Fruit fly (Drosophila melanogaster) whole organism, embryonic: ENCODE data around the gene Bug22.
A peak's percentile ranks its signal among the peaks of the same experiment; 100 is the strongest.

Source experiments
- Asciz ChIP-seq: fragments of 200-800 bp; sonication (Bioruptor generic); optimal IDR thresholded peaks from 2 replicates; lab custom pipeline; 2017; ENCODE audit warnings: missing biosample characterization, mild to moderate bottlenecking, missing genetic modification characterization, missing genetic modification reagents
- Atf3 ChIP-seq: fragments of 200-800 bp; sonication (Bioruptor generic); optimal IDR thresholded peaks from 3 replicates; lab custom pipeline; 2016; ENCODE audit warnings: missing biosample characterization, missing genetic modification characterization
- B-H2 ChIP-seq: fragments of 200-800 bp; sonication (Bioruptor generic); optimal IDR thresholded peaks from 2 replicates; lab custom pipeline; 2018; ENCODE audit warnings: missing biosample characterization, mild to moderate bottlenecking, missing genetic modification characterization
- CG10274 ChIP-seq: fragments of 200-800 bp; sonication (Bioruptor generic); optimal IDR thresholded peaks from 3 replicates; lab custom pipeline; 2017; ENCODE audit warnings: missing biosample characterization, mild to moderate bottlenecking, missing genetic modification characterization
- CG10462 ChIP-seq: fragments of 200-800 bp; sonication (Bioruptor generic); optimal IDR thresholded peaks from 2 replicates; lab custom pipeline; 2016; ENCODE audit warnings: missing biosample characterization, missing genetic modification characterization
- CG10959 ChIP-seq: fragments of 200-800 bp; sonication (Bioruptor generic); IDR thresholded peaks from 2 replicates; pipeline ENCODE4 v1.3.6; 2022; ENCODE audit warnings: missing biosample characterization, missing genetic modification characterization
- CG11456 ChIP-seq: fragments of 200-800 bp; sonication (Bioruptor generic); IDR thresholded peaks from 3 replicates; pipeline ENCODE4 v1.3.6; 2022; ENCODE audit warnings: missing biosample characterization, missing genetic modification characterization
- CG11723 ChIP-seq: fragments of 200-800 bp; sonication (Bioruptor generic); optimal IDR thresholded peaks from 2 replicates; lab custom pipeline; 2017; ENCODE audit warnings: missing biosample characterization, mild to moderate bottlenecking, missing genetic modification characterization
- CG15011 ChIP-seq: fragments of 200-800 bp; sonication (Bioruptor generic); optimal IDR thresholded peaks from 3 replicates; lab custom pipeline; 2018; ENCODE audit warnings: missing biosample characterization, mild to moderate bottlenecking, missing genetic modification characterization
- CG15696 ChIP-seq: fragments of 200-800 bp; sonication (Bioruptor generic); optimal IDR thresholded peaks from 2 replicates; lab custom pipeline; 2019; ENCODE audit warnings: missing biosample characterization, mild to moderate bottlenecking, missing genetic modification characterization, moderate library complexity
- CG17912 ChIP-seq: fragments of 200-800 bp; sonication (Bioruptor generic); optimal IDR thresholded peaks from 2 replicates; lab custom pipeline; 2018; ENCODE audit warnings: missing biosample characterization, mild to moderate bottlenecking, missing genetic modification characterization
- CG31365 ChIP-seq: fragments of 200-800 bp; sonication (Bioruptor generic); optimal IDR thresholded peaks from 2 replicates; lab custom pipeline; 2018; ENCODE audit warnings: missing biosample characterization, mild to moderate bottlenecking, missing genetic modification characterization
- CG4424 ChIP-seq: fragments of 200-800 bp; sonication (Bioruptor generic); optimal IDR thresholded peaks from 3 replicates; lab custom pipeline; 2016; ENCODE audit warnings: missing biosample characterization, missing genetic modification characterization
- CG4730 ChIP-seq: fragments of 200-800 bp; sonication (Bioruptor generic); IDR thresholded peaks from 2 replicates; pipeline ENCODE4 v1.3.6; 2022; ENCODE audit warnings: missing biosample characterization, missing genetic modification characterization
- CG5953 ChIP-seq: fragments of 200-800 bp; sonication (Bioruptor generic); IDR thresholded peaks from 2 replicates; pipeline ENCODE4 v1.3.6; 2022; ENCODE audit warnings: missing biosample characterization, missing genetic modification characterization
- CG6765 ChIP-seq: fragments of 200-800 bp; sonication (Bioruptor generic); optimal IDR thresholded peaks from 3 replicates; lab custom pipeline; 2017; ENCODE audit warnings: missing biosample characterization, mild to moderate bottlenecking, missing genetic modification characterization
- CG6791 ChIP-seq: fragments of 200-800 bp; sonication (Bioruptor generic); IDR thresholded peaks from 3 replicates; pipeline ENCODE4 v1.3.6; 2022; ENCODE audit warnings: missing biosample characterization, missing genetic modification characterization; ENCODE audit not compliant: partially characterized antibody
- CG8388 ChIP-seq: fragments of 200-800 bp; sonication (Bioruptor generic); optimal IDR thresholded peaks from 2 replicates; lab custom pipeline; 2019; ENCODE audit warnings: missing biosample characterization, mild to moderate bottlenecking, missing genetic modification characterization, moderate library complexity
- CG9215 ChIP-seq: fragments of 200-800 bp; sonication (Bioruptor generic); IDR thresholded peaks from 2 replicates; pipeline ENCODE4 v1.3.6; 2022; ENCODE audit warnings: missing biosample characterization, missing genetic modification characterization
- CoRest ChIP-seq: fragments of 200-800 bp; sonication (Bioruptor generic); optimal IDR thresholded peaks from 3 replicates; lab custom pipeline; 2018; ENCODE audit warnings: missing biosample characterization, mild to moderate bottlenecking, missing genetic modification characterization, moderate library complexity
- Fer2 ChIP-seq: fragments of 200-800 bp; sonication (Bioruptor generic); optimal IDR thresholded peaks from 2 replicates; lab custom pipeline; 2018; ENCODE audit warnings: missing biosample characterization, mild to moderate bottlenecking, missing genetic modification characterization, moderate library complexity
- Fer3 ChIP-seq: fragments of 200-800 bp; sonication (Bioruptor generic); optimal IDR thresholded peaks from 2 replicates; lab custom pipeline; 2018; ENCODE audit warnings: missing biosample characterization, mild to moderate bottlenecking, missing genetic modification characterization, moderate library complexity
- HLH3B ChIP-seq: fragments of 200-800 bp; sonication (Bioruptor generic); IDR thresholded peaks from 2 replicates; pipeline ENCODE4 v1.3.6; 2022; ENCODE audit warnings: missing biosample characterization, missing genetic modification characterization
- Jarid2 ChIP-seq: fragments of 200-800 bp; sonication (Bioruptor generic); optimal IDR thresholded peaks from 3 replicates; lab custom pipeline; 2017; ENCODE audit warnings: mild to moderate bottlenecking, missing biosample characterization, missing genetic modification reagents, missing genetic modification characterization
- MBD-R2 ChIP-seq: fragments of 200-800 bp; sonication (Bioruptor generic); IDR thresholded peaks from 2 replicates; pipeline ENCODE4 v1.3.6; 2022; ENCODE audit warnings: missing biosample characterization, missing genetic modification characterization
- Nf-YC ChIP-seq: fragments of 200-800 bp; optimal IDR thresholded peaks from 3 replicates; lab custom pipeline; 2019; ENCODE audit warnings: missing biosample characterization, mild to moderate bottlenecking, missing genetic modification characterization, moderate library complexity
- Sry-β ChIP-seq: fragments of 200-800 bp; sonication (Bioruptor generic); optimal IDR thresholded peaks from 2 replicates; lab custom pipeline; 2018; ENCODE audit warnings: missing biosample characterization, mild to moderate bottlenecking, missing genetic modification characterization, moderate library complexity
- Stat92E ChIP-seq, 3 experiments: fragments of >200 bp in 2 of 3; fragments of 200-800 bp in 1 of 3; sonication (Bioruptor generic) in 1 of 3; optimal IDR thresholded peaks; 2 replicates each; lab custom pipeline; 2017 to 2019; ENCODE audit warnings: missing biosample characterization in 3 of 3, missing genetic modification characterization in 3 of 3, mild to moderate bottlenecking in 1 of 3, moderate library complexity in 1 of 3
- Tbp ChIP-seq: fragments of >200 bp; optimal IDR thresholded peaks from 2 replicates; lab custom pipeline; 2018; ENCODE audit warnings: missing biosample characterization, missing genetic modification characterization
- Xbp1 ChIP-seq: fragments of 200-800 bp; sonication (Bioruptor generic); optimal IDR thresholded peaks from 3 replicates; lab custom pipeline; 2016; ENCODE audit warnings: missing biosample characterization, mild to moderate bottlenecking, missing genetic modification characterization
- abd-A ChIP-seq: fragments of 200-800 bp; sonication (Bioruptor generic); optimal IDR thresholded peaks from 3 replicates; lab custom pipeline; 2019; ENCODE audit warnings: missing biosample characterization, mild to moderate bottlenecking, missing genetic modification characterization, moderate library complexity
- croc ChIP-seq: fragments of 200-800 bp; sonication (Bioruptor generic); conservative IDR thresholded peaks from 3 replicates; pipeline ENCODE4 v1.3.6; 2022; ENCODE audit warnings: missing biosample characterization, missing genetic modification characterization
- dpn ChIP-seq, 2 experiments: fragments of 200-800 bp; sonication (Bioruptor generic); optimal IDR thresholded peaks; 3 replicates each; lab custom pipeline; 2016; ENCODE audit warnings: missing biosample characterization in 2 of 2, missing genetic modification characterization in 2 of 2
- ftz-f1 ChIP-seq: fragments of 200-800 bp; sonication (Bioruptor generic); optimal IDR thresholded peaks from 2 replicates; lab custom pipeline; 2016; ENCODE audit warnings: missing biosample characterization, missing genetic modification characterization
- gce ChIP-seq: fragments of 200-800 bp; sonication (Bioruptor generic); IDR thresholded peaks from 3 replicates; pipeline ENCODE4 v1.3.6; 2022; ENCODE audit warnings: missing biosample characterization, missing genetic modification characterization
- gcm ChIP-seq: fragments of 200-800 bp; sonication (Bioruptor generic); optimal IDR thresholded peaks from 2 replicates; lab custom pipeline; 2019; ENCODE audit warnings: missing biosample characterization, mild to moderate bottlenecking, missing genetic modification characterization, moderate library complexity
- gcm2 ChIP-seq: fragments of 200-800 bp; sonication (Bioruptor generic); optimal IDR thresholded peaks from 2 replicates; lab custom pipeline; 2016; ENCODE audit warnings: missing biosample characterization, missing genetic modification characterization
- gsb-n ChIP-seq: fragments of 200-800 bp; sonication (Bioruptor generic); optimal IDR thresholded peaks from 3 replicates; lab custom pipeline; 2018; ENCODE audit warnings: missing biosample characterization, mild to moderate bottlenecking, missing genetic modification characterization
- gt ChIP-seq: fragments of 200-800 bp; sonication (Bioruptor generic); IDR thresholded peaks from 2 replicates; pipeline ENCODE4 v1.3.6; 2022; ENCODE audit warnings: missing biosample characterization, missing genetic modification characterization
- h ChIP-seq: fragments of >200 bp; optimal IDR thresholded peaks from 2 replicates; lab custom pipeline; 2017
- lmd ChIP-seq: fragments of 200-800 bp; sonication (Bioruptor generic); IDR thresholded peaks from 2 replicates; pipeline ENCODE4 v1.3.6; 2022; ENCODE audit warnings: missing biosample characterization, missing genetic modification characterization
- p53 ChIP-seq: fragments of 200-800 bp; sonication (Bioruptor generic); optimal IDR thresholded peaks from 2 replicates; lab custom pipeline; 2016; ENCODE audit warnings: missing biosample characterization, missing genetic modification characterization
- rib ChIP-seq: fragments of 200-800 bp; sonication (Bioruptor generic); IDR thresholded peaks from 2 replicates; pipeline ENCODE4 v1.3.6; 2022; ENCODE audit warnings: missing biosample characterization, missing genetic modification characterization
- sim ChIP-seq: fragments of 200-800 bp; sonication (Bioruptor generic); IDR thresholded peaks from 2 replicates; pipeline ENCODE4 v1.3.6; 2022; ENCODE audit warnings: missing biosample characterization, missing genetic modification characterization
- sna ChIP-seq: fragments of 200-800 bp; sonication (Bioruptor generic); IDR thresholded peaks from 2 replicates; pipeline ENCODE4 v1.3.6; 2022; ENCODE audit warnings: missing biosample characterization, missing genetic modification characterization; ENCODE audit not compliant: partially characterized antibody
- sob ChIP-seq: fragments of 200-800 bp; sonication (Bioruptor generic); IDR thresholded peaks from 2 replicates; pipeline ENCODE4 v1.3.6; 2022; ENCODE audit warnings: missing biosample characterization, missing genetic modification characterization
- tio ChIP-seq: fragments of 200-800 bp; sonication (Bioruptor generic); optimal IDR thresholded peaks from 2 replicates; lab custom pipeline; 2017; ENCODE audit warnings: missing biosample characterization, missing genetic modification characterization, inconsistent platforms
- unpg ChIP-seq: fragments of 200-800 bp; sonication (Bioruptor generic); optimal IDR thresholded peaks from 3 replicates; lab custom pipeline; 2018; ENCODE audit warnings: missing biosample characterization, mild to moderate bottlenecking, missing genetic modification characterization, moderate library complexity
- vvl ChIP-seq: fragments of 200-800 bp; sonication (Bioruptor generic); IDR thresholded peaks from 2 replicates; pipeline ENCODE4 v1.3.6; 2022; ENCODE audit warnings: missing biosample characterization, missing genetic modification characterization
- zen2 ChIP-seq: fragments of 200-800 bp; sonication (Bioruptor generic); IDR thresholded peaks from 3 replicates; pipeline ENCODE4 v1.3.6; 2022; ENCODE audit warnings: missing biosample characterization, missing genetic modification characterization; ENCODE audit not compliant: partially characterized antibody

The Bug22 gene

DNA sequence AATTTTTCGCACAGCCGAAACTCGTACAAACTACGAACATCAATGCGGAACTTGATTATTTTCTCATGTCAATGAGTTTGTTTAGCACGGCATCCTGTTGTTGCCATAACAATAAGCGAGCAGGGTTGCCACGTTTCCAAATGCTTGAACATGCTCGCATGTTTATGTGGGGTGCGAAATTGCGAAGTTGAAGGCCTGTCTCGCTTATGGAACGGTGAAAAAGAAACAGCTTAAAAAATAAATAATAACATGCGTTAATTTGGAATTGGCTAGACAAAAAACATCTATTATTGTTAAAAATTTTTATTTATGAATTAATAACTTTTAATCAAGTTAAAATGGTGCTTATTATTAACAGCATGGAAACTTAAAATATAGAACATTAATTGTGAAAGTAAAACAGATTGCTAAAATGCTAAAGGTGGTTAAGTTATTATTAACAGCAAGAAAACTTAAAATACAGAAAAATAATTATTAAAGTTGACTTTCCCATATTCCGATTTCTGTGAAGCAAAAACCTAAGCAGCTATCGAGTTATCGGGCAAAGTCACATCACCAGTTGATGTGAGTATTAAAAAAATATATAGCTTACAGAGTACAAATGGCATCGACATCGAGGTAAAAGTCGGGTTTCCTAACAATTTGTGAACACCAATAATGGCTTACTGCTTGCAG is at the start of gene Bug22, which contains the start of gene TfIIB (continued):
- TF ChIP-seq croc (no peak), abd-A (tag; lab: Kevin White, UChicago) (no peak), rib (peak; percentile 79), CG17912 (peak; percentile 32), CG10274 (GFP tag; lab: Kevin White, UChicago) (no peak), Sry-β (peak; percentile 8), gcm2 (GFP tag; lab: Kevin White, UChicago) (no peak), CG6791 (GFP tag; lab: Robert Waterston, UW) (peak; percentile 22; the same call in 1 of the 3 replicates), CG4730 (GFP tag; lab: Robert Waterston, UW) (peak; percentile 32; the same call in 1 of the 2 replicates), HLH3B (GFP tag; lab: Robert Waterston, UW) (peak; percentile 58), Xbp1 (GFP tag; lab: Kevin White, UChicago) (peak; percentile 83), p53 (GFP tag; lab: Kevin White, UChicago) (no peak), sob (GFP tag; lab: Robert Waterston, UW) (peak; percentile 68), gt (no peak), sim (GFP tag; lab: Robert Waterston, UW) (no peak), CG8388 (GFP tag; lab: Kevin White, UChicago) (peak; percentile 45), CG4424 (peak; percentile 75), CG9215 (GFP tag; lab: Robert Waterston, UW) (no peak), CoRest (tag; lab: Kevin White, UChicago) (peak; percentile 76), CG15696 (tag; lab: Kevin White, UChicago) (peak; percentile 56), gsb-n (tag; lab: Kevin White, UChicago) (no peak), ftz-f1 (GFP tag; lab: Kevin White, UChicago) (peak; percentile 58), CG31365 (tag; lab: Kevin White, UChicago) (no peak), zen2 (GFP tag; lab: Robert Waterston, UW) (no peak), Fer3 (tag; lab: Kevin White, UChicago) (peak; percentile 70), CG5953 (no peak), CG11456 (GFP tag; lab: Robert Waterston, UW) (peak; percentile 90), CG15011 (GFP tag; lab: Kevin White, UChicago) (no peak), lmd (GFP tag; lab: Robert Waterston, UW) (no peak; the same call in 1 of the 2 replicates), CG10959 (GFP tag; lab: Robert Waterston, UW) (no peak), tio (GFP tag; lab: Kevin White, UChicago) (no peak), vvl (GFP tag; lab: Robert Waterston, UW) (peak; percentile 84), MBD-R2 (peak; percentile 89), Jarid2 (GFP tag; lab: Kevin White, UChicago) (no peak), h (no peak), Asciz (GFP tag; lab: Kevin White, UChicago) (peak; percentile 37), B-H2 (peak; percentile 76), dpn (GFP tag; optimal IDR thresholded peaks at IDR 0.05; lab: Kevin White, UChicago) (peak; percentile 46 to 84), CG10462 (GFP tag; lab: Kevin White, UChicago) (peak; percentile 37), gce (GFP tag; lab: Robert Waterston, UW) (no peak), CG11723 (GFP tag; lab: Kevin White, UChicago) (peak; percentile 94), Fer2 (peak; percentile 28), Tbp (no peak), Nf-YC (tag; lab: Kevin White, UChicago) (peak; percentile 75), CG6765 (GFP tag; lab: Kevin White, UChicago) (no peak), gcm (GFP tag; lab: Kevin White, UChicago) (no peak), Atf3 (GFP tag; lab: Kevin White, UChicago) (peak; percentile 47), unpg (GFP tag; lab: Kevin White, UChicago) (peak; percentile 59), sna (GFP tag; lab: Robert Waterston, UW) (no peak), Stat92E (GFP tag; optimal IDR thresholded peaks at IDR 0.05; lab: Kevin White, UChicago) (no peak)
